Fruit fly (Drosophila melanogaster) whole organism, embryonic: ENCODE measurements around the gene ver.

Experiments used
- Ada2b ChIP-seq: fragments of 200-800 bp; sonication (Bioruptor generic); IDR thresholded peaks from 2 replicates; pipeline ENCODE4 v1.3.6; 2022; ENCODE audit warnings: missing biosample characterization, missing genetic modification characterization
- Adf1 ChIP-seq: fragments of 200-800 bp; sonication (Bioruptor generic); IDR thresholded peaks from 2 replicates; pipeline ENCODE4 v1.3.6; 2022; ENCODE audit warnings: missing biosample characterization, missing genetic modification characterization
- Bgb ChIP-seq: fragments of 200-800 bp; sonication (Bioruptor generic); IDR thresholded peaks from 2 replicates; pipeline ENCODE4 v1.3.6; 2022; ENCODE audit warnings: missing biosample characterization, missing genetic modification characterization; ENCODE audit not compliant: partially characterized antibody
- CG10274 ChIP-seq: fragments of 200-800 bp; sonication (Bioruptor generic); optimal IDR thresholded peaks from 3 replicates; lab custom pipeline; 2017; ENCODE audit warnings: missing biosample characterization, mild to moderate bottlenecking, missing genetic modification characterization
- CG12071 ChIP-seq: fragments of 200-800 bp; sonication (Bioruptor generic); optimal IDR thresholded peaks from 3 replicates; lab custom pipeline; 2018; ENCODE audit warnings: missing biosample characterization, mild to moderate bottlenecking, missing genetic modification characterization
- CG12744 ChIP-seq: fragments of 200-800 bp; sonication (Bioruptor generic); optimal IDR thresholded peaks from 2 replicates; lab custom pipeline; 2016; ENCODE audit warnings: missing biosample characterization, missing genetic modification characterization
- CG13123 ChIP-seq: fragments of 200-800 bp; sonication (Bioruptor generic); optimal IDR thresholded peaks from 2 replicates; lab custom pipeline; 2016; ENCODE audit warnings: missing biosample characterization, missing genetic modification characterization
- CG14860 ChIP-seq: fragments of 200-800 bp; sonication (Bioruptor generic); IDR thresholded peaks from 3 replicates; pipeline ENCODE4 v1.3.6; 2022; ENCODE audit warnings: missing biosample characterization, missing genetic modification characterization; ENCODE audit not compliant: partially characterized antibody
- CG15073 ChIP-seq: fragments of 200-800 bp; sonication (Bioruptor generic); optimal IDR thresholded peaks from 2 replicates; lab custom pipeline; 2016; ENCODE audit warnings: missing biosample characterization, missing genetic modification characterization
- CG16779 ChIP-seq: fragments of 200-800 bp; sonication (Bioruptor generic); IDR thresholded peaks from 2 replicates; pipeline ENCODE4 v1.3.6; 2022; ENCODE audit warnings: missing biosample characterization, missing genetic modification characterization
- CG3065 ChIP-seq: fragments of 200-800 bp; sonication (Bioruptor generic); optimal IDR thresholded peaks from 2 replicates; lab custom pipeline; 2016; ENCODE audit warnings: missing biosample characterization, missing genetic modification characterization
- CG31365 ChIP-seq: fragments of 200-800 bp; sonication (Bioruptor generic); optimal IDR thresholded peaks from 2 replicates; lab custom pipeline; 2018; ENCODE audit warnings: missing biosample characterization, mild to moderate bottlenecking, missing genetic modification characterization
- CG3995 ChIP-seq: fragments of 200-800 bp; sonication (Bioruptor generic); optimal IDR thresholded peaks from 3 replicates; lab custom pipeline; 2016; ENCODE audit warnings: missing biosample characterization, missing genetic modification characterization
- CG4730 ChIP-seq: fragments of 200-800 bp; sonication (Bioruptor generic); IDR thresholded peaks from 2 replicates; pipeline ENCODE4 v1.3.6; 2022; ENCODE audit warnings: missing biosample characterization, missing genetic modification characterization
- CG6175 ChIP-seq: fragments of 200-800 bp; sonication (Bioruptor generic); IDR thresholded peaks from 3 replicates; pipeline ENCODE4 v1.3.6; 2022; ENCODE audit warnings: missing biosample characterization, missing genetic modification characterization
- CG6689 ChIP-seq: fragments of 200-800 bp; sonication (Bioruptor generic); IDR thresholded peaks from 2 replicates; pipeline ENCODE4 v1.3.6; 2022; ENCODE audit warnings: missing biosample characterization, missing genetic modification characterization
- CG6765 ChIP-seq: fragments of 200-800 bp; sonication (Bioruptor generic); optimal IDR thresholded peaks from 3 replicates; lab custom pipeline; 2017; ENCODE audit warnings: missing biosample characterization, mild to moderate bottlenecking, missing genetic modification characterization
- CG6854 ChIP-seq: fragments of 200-800 bp; sonication (Bioruptor generic); optimal IDR thresholded peaks from 3 replicates; lab custom pipeline; 2017; ENCODE audit warnings: missing biosample characterization, mild to moderate bottlenecking, missing genetic modification characterization
- CG7357 ChIP-seq: fragments of 200-800 bp; sonication (Bioruptor generic); IDR thresholded peaks from 3 replicates; pipeline ENCODE4 v1.3.6; 2022; ENCODE audit warnings: missing biosample characterization, missing genetic modification characterization
- CHES-1-like ChIP-seq: fragments of 200-800 bp; sonication (Bioruptor generic); optimal IDR thresholded peaks from 2 replicates; lab custom pipeline; 2016; ENCODE audit warnings: missing biosample characterization, missing genetic modification characterization
- Dad ChIP-seq: fragments of 200-800 bp; sonication (Bioruptor generic); optimal IDR thresholded peaks from 3 replicates; lab custom pipeline; 2016; ENCODE audit warnings: missing biosample characterization, missing genetic modification characterization
- Deaf1 ChIP-seq: fragments of 200-800 bp; optimal IDR thresholded peaks from 3 replicates; lab custom pipeline; 2019; ENCODE audit warnings: missing biosample characterization, mild to moderate bottlenecking, missing genetic modification characterization, moderate library complexity
- Eip74EF ChIP-seq, 2 experiments: fragments of 200-800 bp in 1 of 2; fragments of >200 bp in 1 of 2; sonication (Bioruptor generic) in 1 of 2; optimal IDR thresholded peaks; 2 replicates each; lab custom pipeline; 2017 to 2019; ENCODE audit warnings: missing biosample characterization in 2 of 2, missing genetic modification characterization in 2 of 2, mild to moderate bottlenecking in 1 of 2, moderate library complexity in 1 of 2
- HLH3B ChIP-seq: fragments of 200-800 bp; sonication (Bioruptor generic); IDR thresholded peaks from 2 replicates; pipeline ENCODE4 v1.3.6; 2022; ENCODE audit warnings: missing biosample characterization, missing genetic modification characterization
- HmgZ ChIP-seq: fragments of 200-800 bp; sonication (Bioruptor generic); optimal IDR thresholded peaks from 2 replicates; lab custom pipeline; 2018; ENCODE audit warnings: missing biosample characterization, mild to moderate bottlenecking, missing genetic modification characterization
- Hsf ChIP-seq: fragments of 200-800 bp; sonication (Bioruptor generic); optimal IDR thresholded peaks from 3 replicates; lab custom pipeline; 2016; ENCODE audit warnings: missing biosample characterization, missing genetic modification characterization
- Lim3 ChIP-seq: fragments of 200-800 bp; sonication (Bioruptor generic); IDR thresholded peaks from 2 replicates; pipeline ENCODE4 v1.3.6; 2022; ENCODE audit warnings: missing biosample characterization, missing genetic modification characterization
- Max ChIP-seq: fragments of 200-800 bp; sonication (Bioruptor generic); optimal IDR thresholded peaks from 2 replicates; lab custom pipeline; 2016; ENCODE audit warnings: missing biosample characterization, mild to moderate bottlenecking, missing genetic modification characterization
- PHDP ChIP-seq: fragments of 200-800 bp; sonication (Bioruptor generic); optimal IDR thresholded peaks from 3 replicates; lab custom pipeline; 2018; ENCODE audit warnings: missing biosample characterization, mild to moderate bottlenecking, missing genetic modification characterization, moderate library complexity
- Side ChIP-seq: fragments of 200-800 bp; sonication (Bioruptor generic); optimal IDR thresholded peaks from 2 replicates; lab custom pipeline; 2016; ENCODE audit warnings: missing biosample characterization, missing genetic modification characterization
- Sin3A ChIP-seq: fragments of >200 bp; optimal IDR thresholded peaks from 2 replicates; lab custom pipeline; 2018
- Trl ChIP-seq, 3 experiments: fragments of >200 bp in 2 of 3; fragments of 200-800 bp in 1 of 3; sonication (Bioruptor generic) in 1 of 3; optimal IDR thresholded peaks; 2 replicates in 1 of 3; 3 replicates in 2 of 3; lab custom pipeline; 2016 to 2017; ENCODE audit warnings: missing biosample characterization in 1 of 3, missing genetic modification characterization in 1 of 3
- amos ChIP-seq: fragments of 200-800 bp; sonication (Bioruptor generic); IDR thresholded peaks from 2 replicates; pipeline ENCODE4 v1.3.6; 2022; ENCODE audit warnings: missing biosample characterization, missing genetic modification characterization; ENCODE audit not compliant: partially characterized antibody
- chn ChIP-seq: fragments of 200-800 bp; sonication (Bioruptor generic); optimal IDR thresholded peaks from 2 replicates; lab custom pipeline; 2016; ENCODE audit warnings: missing biosample characterization, missing genetic modification characterization
- croc ChIP-seq: fragments of 200-800 bp; sonication (Bioruptor generic); conservative IDR thresholded peaks from 3 replicates; pipeline ENCODE4 v1.3.6; 2022; ENCODE audit warnings: missing biosample characterization, missing genetic modification characterization
- dysf ChIP-seq: fragments of 200-800 bp; sonication (Bioruptor generic); IDR thresholded peaks from 3 replicates; pipeline ENCODE4 v1.3.6; 2022; ENCODE audit warnings: missing biosample characterization, missing genetic modification characterization
- eve ChIP-seq, 2 experiments: fragments of >200 bp; optimal IDR thresholded peaks; 2 replicates each; lab custom pipeline; 2017; ENCODE audit warnings: missing biosample characterization in 2 of 2, missing genetic modification characterization in 2 of 2
- fru ChIP-seq: fragments of >200 bp; optimal IDR thresholded peaks from 2 replicates; lab custom pipeline; 2017
- grau ChIP-seq: fragments of 200-800 bp; optimal IDR thresholded peaks from 3 replicates; lab custom pipeline; 2019; ENCODE audit warnings: missing biosample characterization, mild to moderate bottlenecking, missing genetic modification characterization, moderate library complexity
- hbn ChIP-seq: fragments of 200-800 bp; sonication (Bioruptor generic); IDR thresholded peaks from 2 replicates; pipeline ENCODE4 v1.3.6; 2022; ENCODE audit warnings: missing biosample characterization, missing genetic modification characterization; ENCODE audit not compliant: partially characterized antibody
- jigr1 ChIP-seq: fragments of 200-800 bp; sonication (Bioruptor generic); IDR thresholded peaks from 3 replicates; pipeline ENCODE4 v1.3.6; 2022; ENCODE audit warnings: missing biosample characterization, missing genetic modification characterization
- klu ChIP-seq: fragments of 200-800 bp; sonication (Bioruptor generic); IDR thresholded peaks from 2 replicates; pipeline ENCODE4 v1.3.6; 2022; ENCODE audit warnings: missing biosample characterization, missing genetic modification characterization
- lmd ChIP-seq: fragments of 200-800 bp; sonication (Bioruptor generic); IDR thresholded peaks from 2 replicates; pipeline ENCODE4 v1.3.6; 2022; ENCODE audit warnings: missing biosample characterization, missing genetic modification characterization
- nmo ChIP-seq: fragments of 200-800 bp; sonication (Bioruptor generic); optimal IDR thresholded peaks from 2 replicates; lab custom pipeline; 2018; ENCODE audit warnings: missing biosample characterization, mild to moderate bottlenecking, missing genetic modification characterization, moderate library complexity
- pros ChIP-seq: fragments of 200-800 bp; sonication (Bioruptor generic); optimal IDR thresholded peaks from 3 replicates; lab custom pipeline; 2019; ENCODE audit warnings: missing biosample characterization, mild to moderate bottlenecking, missing genetic modification characterization, moderate library complexity
- salm ChIP-seq: fragments of 200-800 bp; sonication (Bioruptor generic); optimal IDR thresholded peaks from 2 replicates; lab custom pipeline; 2018; ENCODE audit warnings: missing biosample characterization, mild to moderate bottlenecking, missing genetic modification characterization
- sna ChIP-seq: fragments of 200-800 bp; sonication (Bioruptor generic); IDR thresholded peaks from 2 replicates; pipeline ENCODE4 v1.3.6; 2022; ENCODE audit warnings: missing biosample characterization, missing genetic modification characterization; ENCODE audit not compliant: partially characterized antibody
- sob ChIP-seq: fragments of 200-800 bp; sonication (Bioruptor generic); IDR thresholded peaks from 2 replicates; pipeline ENCODE4 v1.3.6; 2022; ENCODE audit warnings: missing biosample characterization, missing genetic modification characterization
- tap ChIP-seq: fragments of 200-800 bp; optimal IDR thresholded peaks from 3 replicates; lab custom pipeline; 2019; ENCODE audit warnings: missing biosample characterization, mild to moderate bottlenecking, missing genetic modification characterization, moderate library complexity
- trem ChIP-seq: fragments of 200-800 bp; optimal IDR thresholded peaks from 3 replicates; lab custom pipeline; 2019; ENCODE audit warnings: missing biosample characterization, mild to moderate bottlenecking, missing genetic modification characterization, moderate library complexity
- ttk ChIP-seq: fragments of 200-800 bp; sonication (Bioruptor generic); IDR thresholded peaks from 2 replicates; pipeline ENCODE4 v2.1.2; 2022; ENCODE audit warnings: missing biosample characterization, missing genetic modification characterization

Gene ver

dm6 chr3L:12482917-12483316, 40.9 kb upstream of the ver start (continued):
- TF ChIP-seq Side (GFP tag; lab: Kevin White, UChicago) (peak; percentile 23), hbn (GFP tag; lab: Robert Waterston, UW) (no peak), Bgb (GFP tag; lab: Robert Waterston, UW) (no peak), CG31365 (tag; lab: Kevin White, UChicago) (no peak), sob (GFP tag; lab: Robert Waterston, UW) (peak; percentile 64), sna (no peak), trem (peak; percentile 50), lmd (GFP tag; lab: Robert Waterston, UW) (peak; percentile 70), CG6854 (GFP tag; lab: Kevin White, UChicago) (peak; percentile 23), CG6765 (GFP tag; lab: Kevin White, UChicago) (peak; percentile 54), jigr1 (GFP tag; lab: Robert Waterston, UW) (0 out of 3 replicates have a peak, but pooled peaks have one; percentile 15), Ada2b (peak; percentile 68), eve (GFP tag; optimal IDR thresholded peaks at IDR 0.05; lab: Kevin White, UChicago) (peak in 1 of 2 experiments; percentile 93), Eip74EF (GFP tag; optimal IDR thresholded peaks at IDR 0.05; lab: Kevin White, UChicago) (peak in 1 of 2 experiments; percentile 63), pros (GFP tag; lab: Kevin White, UChicago) (no peak), fru (no peak), CG16779 (GFP tag; lab: Robert Waterston, UW) (no peak; the same call in 1 of the 2 replicates), HmgZ (tag; lab: Kevin White, UChicago) (peak; percentile 24), CHES-1-like (GFP tag; lab: Kevin White, UChicago) (no peak), ttk (peak; percentile 59), tap (tag; lab: Kevin White, UChicago) (peak; percentile 16), chn (GFP tag; lab: Kevin White, UChicago) (peak; percentile 63), CG6689 (GFP tag; lab: Robert Waterston, UW) (peak; percentile 77), croc (GFP tag; lab: Robert Waterston, UW) (peak; percentile 46; the same call in 2 of the 3 replicates), CG13123 (peak; percentile 30), CG15073 (GFP tag; lab: Kevin White, UChicago) (no peak), grau (peak; percentile 82), PHDP (peak; percentile 78), CG10274 (GFP tag; lab: Kevin White, UChicago) (peak; percentile 28), Deaf1 (peak; percentile 39), Adf1 (GFP tag; lab: Robert Waterston, UW) (no peak), Hsf (GFP tag; lab: Kevin White, UChicago) (peak; percentile 62), CG4730 (GFP tag; lab: Robert Waterston, UW) (peak; percentile 34; the same call in 1 of the 2 replicates), Sin3A (lab: Kevin White, UChicago) (no peak), Lim3 (0 out of 2 replicates have a peak, but pooled peaks have one; percentile 14), nmo (peak; percentile 88), CG12071 (GFP tag; lab: Kevin White, UChicago) (peak; percentile 9), HLH3B (peak; percentile 50), salm (peak; percentile 36), CG7357 (0 out of 3 replicates have a peak, but pooled peaks have one; percentile 37), dysf (peak; percentile 78), CG3065 (GFP tag; lab: Kevin White, UChicago) (peak; percentile 24), amos (GFP tag; lab: Robert Waterston, UW) (no peak), CG3995 (GFP tag; lab: Kevin White, UChicago) (no peak), Max (GFP tag; lab: Kevin White, UChicago) (peak; percentile 75), Dad (GFP tag; lab: Kevin White, UChicago) (peak; percentile 50), klu (peak; percentile 61; the same call in 1 of the 2 replicates), CG14860 (GFP tag; lab: Robert Waterston, UW) (no peak), CG6175 (GFP tag; lab: Robert Waterston, UW) (0 out of 3 replicates have a peak, but pooled peaks have one; percentile 16), Trl (optimal IDR thresholded peaks at IDR 0.05; lab: Kevin White, UChicago) (no peak), Trl (GFP tag; optimal IDR thresholded peaks at IDR 0.05; lab: Kevin White, UChicago) (peak; percentile 19), CG12744 (GFP tag; lab: Kevin White, UChicago) (peak; percentile 37)
